Fruit fly (Drosophila melanogaster) whole organism, embryonic: ENCODE results near the gene Vm26Aa.

Experiments
- Atf6 ChIP-seq: fragments of 200-800 bp; sonication (Bioruptor generic); IDR thresholded peaks from 2 replicates; pipeline ENCODE4 v1.3.6; 2022; ENCODE audit warnings: missing biosample characterization, missing genetic modification characterization
- B-H1 ChIP-seq: fragments of 200-800 bp; sonication (Bioruptor generic); IDR thresholded peaks from 3 replicates; pipeline ENCODE4 v1.3.6; 2022; ENCODE audit warnings: missing biosample characterization, missing genetic modification characterization
- Bteb2 ChIP-seq: fragments of 200-800 bp; sonication (Bioruptor generic); optimal IDR thresholded peaks from 2 replicates; lab custom pipeline; 2016; ENCODE audit warnings: missing biosample characterization, missing genetic modification characterization
- CG10274 ChIP-seq: fragments of 200-800 bp; sonication (Bioruptor generic); optimal IDR thresholded peaks from 3 replicates; lab custom pipeline; 2017; ENCODE audit warnings: missing biosample characterization, mild to moderate bottlenecking, missing genetic modification characterization
- CG10366 ChIP-seq: fragments of 200-800 bp; sonication (Bioruptor generic); IDR thresholded peaks from 2 replicates; pipeline ENCODE4 v1.3.6; 2022; ENCODE audit warnings: missing biosample characterization, missing genetic modification characterization
- CG11093 ChIP-seq: fragments of 200-800 bp; sonication (Bioruptor generic); IDR thresholded peaks from 3 replicates; pipeline ENCODE4 v1.3.6; 2022; ENCODE audit warnings: missing biosample characterization, missing genetic modification characterization
- CG11247 ChIP-seq: fragments of 200-800 bp; sonication (Bioruptor generic); IDR thresholded peaks from 2 replicates; pipeline ENCODE4 v1.3.6; 2022; ENCODE audit warnings: missing biosample characterization, missing genetic modification characterization
- CG12299 ChIP-seq: fragments of 200-800 bp; sonication (Bioruptor generic); optimal IDR thresholded peaks from 2 replicates; lab custom pipeline; 2018; ENCODE audit warnings: missing biosample characterization, mild to moderate bottlenecking, missing genetic modification characterization
- CG12659 ChIP-seq: fragments of 200-800 bp; sonication (Bioruptor generic); optimal IDR thresholded peaks from 3 replicates; lab custom pipeline; 2017; ENCODE audit warnings: mild to moderate bottlenecking, missing biosample characterization, missing genetic modification reagents, missing genetic modification characterization
- CG13123 ChIP-seq: fragments of 200-800 bp; sonication (Bioruptor generic); optimal IDR thresholded peaks from 2 replicates; lab custom pipeline; 2016; ENCODE audit warnings: missing biosample characterization, missing genetic modification characterization
- CG13775 ChIP-seq: fragments of 200-800 bp; sonication (Bioruptor generic); optimal IDR thresholded peaks from 3 replicates; lab custom pipeline; 2017; ENCODE audit warnings: missing biosample characterization, mild to moderate bottlenecking, missing genetic modification characterization
- CG14860 ChIP-seq: fragments of 200-800 bp; sonication (Bioruptor generic); IDR thresholded peaks from 3 replicates; pipeline ENCODE4 v1.3.6; 2022; ENCODE audit warnings: missing biosample characterization, missing genetic modification characterization; ENCODE audit not compliant: partially characterized antibody
- CG15073 ChIP-seq: fragments of 200-800 bp; sonication (Bioruptor generic); optimal IDR thresholded peaks from 2 replicates; lab custom pipeline; 2016; ENCODE audit warnings: missing biosample characterization, missing genetic modification characterization
- CG15269 ChIP-seq: fragments of 200-800 bp; sonication (Bioruptor generic); optimal IDR thresholded peaks from 2 replicates; lab custom pipeline; 2018; ENCODE audit warnings: missing biosample characterization, mild to moderate bottlenecking, missing genetic modification characterization, moderate library complexity
- CG17328 ChIP-seq: fragments of 200-800 bp; sonication (Bioruptor generic); IDR thresholded peaks from 2 replicates; pipeline ENCODE4 v1.3.6; 2022; ENCODE audit warnings: missing biosample characterization, missing genetic modification characterization
- CG17829 ChIP-seq: fragments of 200-800 bp; optimal IDR thresholded peaks from 2 replicates; lab custom pipeline; 2019; ENCODE audit warnings: missing biosample characterization, mild to moderate bottlenecking, missing genetic modification characterization, moderate library complexity
- CG18599 ChIP-seq: fragments of 200-800 bp; sonication (Bioruptor generic); optimal IDR thresholded peaks from 3 replicates; lab custom pipeline; 2017; ENCODE audit warnings: missing biosample characterization, missing genetic modification characterization, mild to moderate bottlenecking, moderate library complexity, missing genetic modification reagents
- CG3065 ChIP-seq: fragments of 200-800 bp; sonication (Bioruptor generic); optimal IDR thresholded peaks from 2 replicates; lab custom pipeline; 2016; ENCODE audit warnings: missing biosample characterization, missing genetic modification characterization
- CG31441 ChIP-seq: fragments of 200-800 bp; sonication (Bioruptor generic); IDR thresholded peaks from 2 replicates; pipeline ENCODE4 v1.3.6; 2022; ENCODE audit warnings: missing biosample characterization, missing genetic modification characterization
- CG3838 ChIP-seq: fragments of 200-800 bp; sonication (Bioruptor generic); optimal IDR thresholded peaks from 3 replicates; lab custom pipeline; 2016; ENCODE audit warnings: missing biosample characterization, missing genetic modification characterization
- CG3847 ChIP-seq: fragments of 200-800 bp; sonication (Bioruptor generic); IDR thresholded peaks from 2 replicates; pipeline ENCODE4 v1.3.6; 2022; ENCODE audit warnings: missing biosample characterization, missing genetic modification characterization
- CG6854 ChIP-seq: fragments of 200-800 bp; sonication (Bioruptor generic); optimal IDR thresholded peaks from 3 replicates; lab custom pipeline; 2017; ENCODE audit warnings: missing biosample characterization, mild to moderate bottlenecking, missing genetic modification characterization
- CG7987 ChIP-seq: fragments of 200-800 bp; sonication (Bioruptor generic); optimal IDR thresholded peaks from 2 replicates; lab custom pipeline; 2018; ENCODE audit warnings: missing biosample characterization, mild to moderate bottlenecking, missing genetic modification characterization, moderate library complexity
- CG8478 ChIP-seq: fragments of >200 bp; optimal IDR thresholded peaks from 2 replicates; lab custom pipeline; 2018
- CG8765 ChIP-seq: fragments of 200-800 bp; sonication (Bioruptor generic); IDR thresholded peaks from 2 replicates; pipeline ENCODE4 v1.3.6; 2022; ENCODE audit warnings: missing biosample characterization, missing genetic modification characterization
- CG8944 ChIP-seq: fragments of 200-800 bp; sonication (Bioruptor generic); optimal IDR thresholded peaks from 3 replicates; lab custom pipeline; 2016; ENCODE audit warnings: missing biosample characterization, missing genetic modification characterization
- Dip2 ChIP-seq: fragments of 200-800 bp; sonication (Bioruptor generic); IDR thresholded peaks from 2 replicates; pipeline ENCODE4 v1.3.6; 2022; ENCODE audit warnings: missing biosample characterization, missing genetic modification characterization
- Dll ChIP-seq: fragments of 200-800 bp; sonication (Bioruptor generic); IDR thresholded peaks from 4 replicates; pipeline ENCODE4 v1.3.6; 2022; ENCODE audit warnings: missing biosample characterization, missing genetic modification characterization; ENCODE audit not compliant: partially characterized antibody
- Doc2 ChIP-seq: fragments of 200-800 bp; sonication (Bioruptor generic); IDR thresholded peaks from 2 replicates; pipeline ENCODE4 v1.3.6; 2022; ENCODE audit warnings: missing biosample characterization, missing genetic modification characterization
- Optix ChIP-seq: fragments of 200-800 bp; sonication (Bioruptor generic); IDR thresholded peaks from 3 replicates; pipeline ENCODE4 v1.3.6; 2022; ENCODE audit warnings: missing biosample characterization, missing genetic modification characterization
- Pdp1 ChIP-seq, 2 experiments: fragments of 200-800 bp; sonication (Bioruptor generic); optimal IDR thresholded peaks; 3 replicates each; lab custom pipeline; 2016; ENCODE audit warnings: missing biosample characterization in 2 of 2, missing genetic modification characterization in 2 of 2, mild to moderate bottlenecking in 1 of 2, moderate library complexity in 1 of 2
- Vsx1 ChIP-seq: fragments of 200-800 bp; sonication (Bioruptor generic); optimal IDR thresholded peaks from 2 replicates; lab custom pipeline; 2017; ENCODE audit warnings: missing biosample characterization, mild to moderate bottlenecking, missing genetic modification characterization, missing genetic modification reagents
- ato ChIP-seq: fragments of 200-800 bp; sonication (Bioruptor generic); IDR thresholded peaks from 2 replicates; pipeline ENCODE4 v1.3.6; 2022; ENCODE audit warnings: missing biosample characterization, missing genetic modification characterization; ENCODE audit not compliant: partially characterized antibody
- bcd ChIP-seq: fragments of 200-800 bp; sonication (Bioruptor generic); optimal IDR thresholded peaks from 2 replicates; lab custom pipeline; 2017; ENCODE audit warnings: missing biosample characterization, mild to moderate bottlenecking, missing genetic modification characterization
- chif ChIP-seq, 2 experiments: fragments of 200-800 bp; sonication (Bioruptor generic); optimal IDR thresholded peaks; 3 replicates each; lab custom pipeline; 2016; ENCODE audit warnings: missing biosample characterization in 2 of 2, missing genetic modification characterization in 2 of 2
- chm ChIP-seq: fragments of 200-800 bp; sonication (Bioruptor generic); IDR thresholded peaks from 2 replicates; pipeline ENCODE4 v1.3.6; 2022; ENCODE audit warnings: missing biosample characterization, missing genetic modification characterization
- corto ChIP-seq: fragments of 200-800 bp; sonication (Bioruptor generic); optimal IDR thresholded peaks from 2 replicates; lab custom pipeline; 2016; ENCODE audit warnings: missing biosample characterization, mild to moderate bottlenecking, missing genetic modification characterization, moderate library complexity
- crp ChIP-seq, 2 experiments: fragments of 200-800 bp; sonication (Bioruptor generic); optimal IDR thresholded peaks; 2 replicates in 1 of 2; 3 replicates in 1 of 2; lab custom pipeline; 2017; ENCODE audit warnings: missing biosample characterization in 2 of 2, missing genetic modification characterization in 2 of 2, mild to moderate bottlenecking in 1 of 2, moderate library complexity in 1 of 2
- gsb-n ChIP-seq: fragments of 200-800 bp; sonication (Bioruptor generic); optimal IDR thresholded peaks from 3 replicates; lab custom pipeline; 2018; ENCODE audit warnings: missing biosample characterization, mild to moderate bottlenecking, missing genetic modification characterization
- gt ChIP-seq: fragments of 200-800 bp; sonication (Bioruptor generic); IDR thresholded peaks from 2 replicates; pipeline ENCODE4 v1.3.6; 2022; ENCODE audit warnings: missing biosample characterization, missing genetic modification characterization
- h ChIP-seq: fragments of >200 bp; optimal IDR thresholded peaks from 2 replicates; lab custom pipeline; 2017
- jing ChIP-seq: fragments of 200-800 bp; sonication (Bioruptor generic); optimal IDR thresholded peaks from 2 replicates; lab custom pipeline; 2018; ENCODE audit warnings: missing biosample characterization, mild to moderate bottlenecking, missing genetic modification characterization
- lab ChIP-seq: fragments of 200-800 bp; sonication (Bioruptor generic); optimal IDR thresholded peaks from 3 replicates; lab custom pipeline; 2017; ENCODE audit warnings: missing biosample characterization, missing genetic modification characterization, mild to moderate bottlenecking, moderate library complexity, missing genetic modification reagents
- pan ChIP-seq, 4 experiments: fragments of >200 bp in 3 of 4; fragments of 200-800 bp in 1 of 4; sonication (Bioruptor generic) in 1 of 4; optimal IDR thresholded peaks in 3 of 4; IDR thresholded peaks in 1 of 4; 2 replicates each; pipeline versions ENCODE4 v1.3.6 to Lab custom; 2017 to 2022; ENCODE audit warnings: missing biosample characterization in 2 of 4, missing genetic modification characterization in 2 of 4, mixed read lengths in 1 of 4
- peb ChIP-seq: fragments of 200-800 bp; sonication (Bioruptor generic); IDR thresholded peaks from 2 replicates; pipeline ENCODE4 v1.3.6; 2022; ENCODE audit warnings: missing biosample characterization, missing genetic modification characterization
- pho ChIP-seq: fragments of 200-800 bp; sonication (Bioruptor generic); optimal IDR thresholded peaks from 2 replicates; lab custom pipeline; 2016; ENCODE audit warnings: missing biosample characterization, missing genetic modification characterization
- seq ChIP-seq: fragments of 200-800 bp; sonication (Bioruptor generic); IDR thresholded peaks from 2 replicates; pipeline ENCODE4 v1.3.6; 2022; ENCODE audit warnings: missing biosample characterization, missing genetic modification characterization
- sna ChIP-seq: fragments of 200-800 bp; sonication (Bioruptor generic); IDR thresholded peaks from 2 replicates; pipeline ENCODE4 v1.3.6; 2022; ENCODE audit warnings: missing biosample characterization, missing genetic modification characterization; ENCODE audit not compliant: partially characterized antibody
- sr ChIP-seq: fragments of 200-800 bp; sonication (Bioruptor generic); IDR thresholded peaks from 3 replicates; pipeline ENCODE4 v1.3.6; 2022; ENCODE audit warnings: missing biosample characterization, missing genetic modification characterization
- toy ChIP-seq: fragments of 200-800 bp; sonication (Bioruptor generic); IDR thresholded peaks from 2 replicates; pipeline ENCODE4 v1.3.6; 2022; ENCODE audit warnings: missing biosample characterization, missing genetic modification characterization
- trh ChIP-seq: fragments of 200-800 bp; sonication (Bioruptor generic); optimal IDR thresholded peaks from 2 replicates; lab custom pipeline; 2016; ENCODE audit warnings: missing biosample characterization, missing genetic modification characterization

The Vm26Aa gene

DNA sequence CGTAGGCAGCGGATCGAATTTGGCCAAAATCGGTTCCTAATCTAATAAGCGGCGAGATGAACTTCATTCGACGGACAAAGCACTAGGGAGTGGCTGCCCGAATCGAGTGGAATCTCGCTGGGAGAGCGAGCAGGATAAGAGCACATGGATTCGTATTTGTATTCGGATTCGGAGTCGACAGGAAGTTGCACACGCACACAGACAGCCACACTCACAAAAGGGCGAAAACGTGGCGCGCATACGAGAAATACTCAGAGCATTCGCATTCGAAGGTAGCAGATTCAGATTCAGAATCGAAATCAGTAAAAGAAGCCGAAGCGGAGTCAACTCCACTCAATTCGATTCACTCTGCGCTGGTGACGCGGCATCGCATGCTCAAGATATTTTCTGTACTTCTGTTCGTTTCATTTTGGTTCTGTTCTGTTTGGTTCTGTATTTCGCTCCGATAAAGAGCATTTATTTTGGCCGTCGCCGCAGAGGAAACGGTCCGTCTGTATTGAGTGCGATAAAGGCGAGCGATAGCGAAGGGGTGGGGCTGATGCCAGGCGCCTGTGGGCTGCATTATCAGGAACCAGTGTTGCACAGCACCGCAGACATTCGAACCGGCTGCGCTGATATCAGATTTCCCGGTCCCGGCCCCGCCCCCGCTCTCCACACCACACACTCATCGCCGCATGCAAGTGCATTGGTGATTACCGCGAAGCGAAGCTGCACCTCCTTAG lies 18.4 kb upstream of the Vm26Aa start (continued):
- TF ChIP-seq CG13123 (GFP tag; lab: Kevin White, UChicago) (no peak), CG7987 (GFP tag; lab: Kevin White, UChicago) (no peak), trh (GFP tag; lab: Kevin White, UChicago) (no peak), CG3838 (GFP tag; lab: Kevin White, UChicago) (no peak), CG8765 (GFP tag; lab: Robert Waterston, UW) (no peak), seq (GFP tag; lab: Robert Waterston, UW) (no peak), CG15269 (tag; lab: Kevin White, UChicago) (no peak), crp (GFP tag; optimal IDR thresholded peaks at IDR 0.05; lab: Kevin White, UChicago) (no peak), ato (GFP tag; lab: Robert Waterston, UW) (no peak), bcd (GFP tag; lab: Kevin White, UChicago) (no peak), Vsx1 (GFP tag; lab: Kevin White, UChicago) (no peak), peb (GFP tag; lab: Robert Waterston, UW) (no peak), Doc2 (no peak), corto (peak; percentile 21), CG6854 (GFP tag; lab: Kevin White, UChicago) (no peak), CG11247 (GFP tag; lab: Robert Waterston, UW) (no peak), Optix (GFP tag; lab: Robert Waterston, UW) (no peak), CG17829 (tag; lab: Kevin White, UChicago) (no peak), h (peak; percentile 45), CG12659 (no peak), chm (GFP tag; lab: Robert Waterston, UW) (no peak), pan (optimal IDR thresholded peaks at IDR 0.05; lab: Kevin White, UChicago) (no peak), pan (GFP tag; optimal IDR thresholded peaks at IDR 0.05 in 1 of 2, IDR thresholded peaks at IDR 0.05 in 1 of 2) (no peak), toy (no peak), gt (GFP tag; lab: Robert Waterston, UW) (no peak), CG10366 (GFP tag; lab: Robert Waterston, UW) (no peak), B-H1 (GFP tag; lab: Robert Waterston, UW) (no peak), chif (GFP tag; optimal IDR thresholded peaks at IDR 0.05; lab: Kevin White, UChicago) (no peak), Dll (GFP tag; lab: Robert Waterston, UW) (no peak), sna (GFP tag; lab: Robert Waterston, UW) (no peak), jing (GFP tag; lab: Kevin White, UChicago) (no peak), pho (GFP tag; lab: Kevin White, UChicago) (no peak), CG14860 (no peak), CG18599 (GFP tag; lab: Kevin White, UChicago) (peak; percentile 23), CG11093 (GFP tag; lab: Robert Waterston, UW) (no peak), CG3847 (GFP tag; lab: Robert Waterston, UW) (no peak), gsb-n (no peak), CG17328 (GFP tag; lab: Robert Waterston, UW) (no peak), CG8944 (no peak), CG10274 (GFP tag; lab: Kevin White, UChicago) (no peak), CG12299 (no peak), Pdp1 (GFP tag; optimal IDR thresholded peaks at IDR 0.05; lab: Kevin White, UChicago) (no peak), Dip2 (GFP tag; lab: Robert Waterston, UW) (no peak), Atf6 (GFP tag; lab: Robert Waterston, UW) (no peak), lab (no peak), CG13775 (GFP tag; lab: Kevin White, UChicago) (no peak), Bteb2 (GFP tag; lab: Kevin White, UChicago) (no peak), sr (GFP tag; lab: Robert Waterston, UW) (no peak), CG15073 (GFP tag; lab: Kevin White, UChicago) (no peak), CG31441 (GFP tag; lab: Robert Waterston, UW) (no peak), CG3065 (GFP tag; lab: Kevin White, UChicago) (no peak), CG8478 (lab: Kevin White, UChicago) (peak; percentile 34)
